Worm (Caenorhabditis elegans): Measurements from ENCODE around the gene C18F10.2.

DNA sequence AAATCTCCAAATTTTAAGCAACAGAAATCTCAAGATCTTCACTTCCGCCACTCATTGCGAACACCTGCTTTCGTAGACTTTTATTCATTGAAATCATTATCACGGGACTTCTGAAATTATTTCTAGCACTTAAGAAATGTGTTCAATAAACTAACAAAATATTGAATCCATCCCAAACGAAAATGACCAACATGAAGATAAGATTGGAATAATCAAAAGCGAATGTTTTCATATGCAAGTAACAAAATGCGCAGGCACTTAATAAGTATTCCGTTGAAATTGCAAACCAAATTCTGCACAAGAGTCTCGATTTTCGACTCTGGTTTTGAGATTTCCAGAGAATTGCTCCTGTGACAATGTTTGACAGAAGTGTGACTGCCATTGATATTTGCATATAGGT, 8.5 kb upstream of the C18F10.2 start, which contains the start of gene srg-5:
- no peak for TF ChIP-seq nhr-25 (tag; optimal IDR thresholded peaks at IDR 0.05)
- no peak for TF ChIP-seq lin-39 (tag; optimal IDR thresholded peaks at IDR 0.05)
- TF ChIP-seq nhr-129 (tag; optimal IDR thresholded peaks at IDR 0.05): no peak
- TF ChIP-seq mdl-1 (tag; optimal IDR thresholded peaks at IDR 0.05): no peak
- no peak for TF ChIP-seq ztf-11 (tag; optimal IDR thresholded peaks at IDR 0.05)
- no peak for TF ChIP-seq mab-5 (tag; optimal IDR thresholded peaks at IDR 0.05)
- TF ChIP-seq unc-39 (tag; optimal IDR thresholded peaks at IDR 0.05): no peak
- TF ChIP-seq sma-9 (GFP tag; optimal IDR thresholded peaks at IDR 0.05): no peak
- no peak for TF ChIP-seq sma-9 (tag; optimal IDR thresholded peaks at IDR 0.05)
- TF ChIP-seq lin-13 (GFP tag; optimal IDR thresholded peaks at IDR 0.05): no peak
- no peak for TF ChIP-seq nhr-11 (tag; optimal IDR thresholded peaks at IDR 0.05)
- no peak for TF ChIP-seq fos-1 (tag; optimal IDR thresholded peaks at IDR 0.05)
- no peak for TF ChIP-seq blmp-1 (tag; optimal IDR thresholded peaks at IDR 0.05; ENCODE audit: insufficient read depth)
- no peak for TF ChIP-seq ama-1 (optimal IDR thresholded peaks at IDR 0.05)
- TF ChIP-seq ztf-4 (tag; optimal IDR thresholded peaks at IDR 0.05): no peak
